Worm (Caenorhabditis elegans): ENCODE results near the gene ZC504.1.

Gene ZC504.1

DNA sequence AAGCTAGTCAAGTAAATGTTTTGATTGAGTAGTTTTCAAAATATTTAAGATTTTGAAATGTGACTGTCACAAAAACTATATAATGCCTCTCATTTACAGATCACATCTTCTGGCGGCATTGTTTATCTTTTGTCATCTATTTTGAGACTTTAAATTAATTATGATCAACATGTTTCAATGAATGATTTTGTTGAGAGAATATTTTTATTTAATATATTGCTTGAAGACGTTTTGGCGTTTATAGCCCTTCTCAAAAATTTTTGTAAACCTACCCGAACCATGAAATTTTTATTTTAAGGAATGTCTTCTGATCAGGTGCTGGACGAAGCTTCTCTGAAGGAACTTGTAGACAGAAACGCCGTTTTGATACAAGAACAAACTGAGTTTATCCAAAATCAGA, 37.8 kb downstream of the ZC504.1 start, which contains the start of gene C39B10.4:
TSS of gene C39B10.4 (plus strand) at position 301 of the 400 bp plus-strand sequence.
- TF ChIP-seq daf-12 (tag; optimal IDR thresholded peaks at IDR 0.05) (no peak), ceh-28 (tag; optimal IDR thresholded peaks at IDR 0.05) (no peak), ceh-82 (tag; optimal IDR thresholded peaks at IDR 0.05) (no peak), nhr-41 (GFP tag; IDR thresholded peaks at IDR 0.05) (no peak), spr-1 (tag; optimal IDR thresholded peaks at IDR 0.05) (no peak), nhr-111 (GFP tag; optimal IDR thresholded peaks at IDR 0.05) (no peak), dmd-8 (GFP tag; IDR thresholded peaks at IDR 0.05) (no peak), ctbp-1 (GFP tag; IDR thresholded peaks at IDR 0.05) (no peak), php-3 (GFP tag; IDR thresholded peaks at IDR 0.05) (no peak), zfp-2 (tag; optimal IDR thresholded peaks at IDR 0.05) (no peak), nhr-10 (tag; optimal IDR thresholded peaks at IDR 0.05) (no peak), nhr-11 (tag; optimal IDR thresholded peaks at IDR 0.05) (no peak), nhr-28 (tag; optimal IDR thresholded peaks at IDR 0.05) (no peak), T20F7.1 (GFP tag; optimal IDR thresholded peaks at IDR 0.05) (no peak), nhr-6 (tag; optimal IDR thresholded peaks at IDR 0.05) (no peak), R02D3.7 (tag; optimal IDR thresholded peaks at IDR 0.05) (no peak)

DNA sequence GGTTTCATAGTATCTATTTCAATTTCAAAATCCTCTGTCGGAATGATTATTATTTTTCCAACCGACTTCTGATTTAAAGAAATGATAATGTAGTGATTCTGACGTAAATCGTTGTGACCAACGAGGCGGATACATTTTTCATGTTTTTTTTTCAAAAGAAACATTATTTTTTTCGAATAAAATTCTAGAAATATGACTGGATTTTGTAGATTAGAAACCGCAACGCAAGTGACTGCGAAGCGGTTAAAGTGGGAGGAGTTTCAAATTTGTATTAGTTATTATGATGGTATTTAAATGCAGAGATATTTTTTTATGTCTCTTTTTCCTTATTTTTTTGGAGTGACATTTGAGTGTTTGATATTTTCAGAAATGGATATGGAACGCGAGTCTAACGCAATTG, 40.0 kb downstream of the ZC504.1 start, which contains the start of gene C39B10.5:
TSS of gene C39B10.5 (plus strand) at position 362 of the 400 bp plus-strand sequence.
- TF ChIP-seq sdz-12 (GFP tag; optimal IDR thresholded peaks at IDR 0.05) (no peak), arid-1 (GFP tag; conservative IDR thresholded peaks at IDR 0.05) (no peak), lin-29 (GFP tag; IDR thresholded peaks at IDR 0.05) (no peak), F26F4.8 (GFP tag; conservative IDR thresholded peaks at IDR 0.05) (no peak), D1046.2 (GFP tag; IDR thresholded peaks at IDR 0.05) (no peak), tag-97 (GFP tag; IDR thresholded peaks at IDR 0.05) (no peak), ama-1 (optimal IDR thresholded peaks at IDR 0.05) (no peak), lir-3 (tag; optimal IDR thresholded peaks at IDR 0.05) (no peak), saeg-2 (GFP tag; IDR thresholded peaks at IDR 0.05) (no peak), snpc-4 (tag; optimal IDR thresholded peaks at IDR 0.05) (no peak), egl-27 (tag; optimal IDR thresholded peaks at IDR 0.05) (no peak), ctbp-1 (GFP tag; IDR thresholded peaks at IDR 0.05) (no peak), dmd-6 (GFP tag; IDR thresholded peaks at IDR 0.05) (no peak), dmd-9 (GFP tag; IDR thresholded peaks at IDR 0.05) (no peak), dmd-8 (GFP tag; IDR thresholded peaks at IDR 0.05) (no peak), ces-1 (GFP tag; optimal IDR thresholded peaks at IDR 0.05) (no peak), cey-2 (tag; optimal IDR thresholded peaks at IDR 0.05; ENCODE audit: borderline replicate concordance, insufficient read depth) (no peak), ZK337.2 (GFP tag; IDR thresholded peaks at IDR 0.05) (no peak)

DNA sequence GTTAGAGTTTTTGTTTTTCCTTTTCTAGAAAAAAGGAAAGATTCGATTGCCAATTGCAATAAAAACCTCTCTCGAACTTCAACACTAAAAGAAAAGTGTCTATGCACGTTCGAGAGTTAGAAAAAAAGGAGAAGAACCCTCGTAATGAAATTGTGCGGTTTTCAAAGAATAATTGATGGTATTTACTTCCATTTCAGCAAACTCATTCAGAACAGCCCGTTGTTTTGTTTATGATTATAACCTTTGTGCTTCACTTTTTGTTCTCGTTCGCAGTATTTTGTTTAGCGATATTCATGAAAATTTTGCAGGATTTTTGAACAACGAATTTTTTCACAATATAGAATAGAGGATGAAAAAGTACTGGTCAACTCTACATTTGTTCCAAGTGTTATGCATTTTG, 47.0 kb downstream of the ZC504.1 start, which contains the start of gene lgc-41:
TSS of gene lgc-41 (plus strand) at position 301 of the 400 bp plus-strand sequence.
- no peak for TF ChIP-seq T26A8.4 (GFP tag; IDR thresholded peaks at IDR 0.05)
- no peak for TF ChIP-seq lin-29 (GFP tag; IDR thresholded peaks at IDR 0.05)
- no peak for TF ChIP-seq dmd-8 (GFP tag; IDR thresholded peaks at IDR 0.05)
- TF ChIP-seq skn-1 (tag; optimal IDR thresholded peaks at IDR 0.05) = no peak
- no peak for TF ChIP-seq arid-1 (GFP tag; conservative IDR thresholded peaks at IDR 0.05)
- TF ChIP-seq rbr-2 (tag; optimal IDR thresholded peaks at IDR 0.05) = no peak
- no peak for TF ChIP-seq ceh-32 (tag; optimal IDR thresholded peaks at IDR 0.05; ENCODE audit: poor library complexity)
